Worm (Caenorhabditis elegans) whole organism, L1 larva: ENCODE data around the gene hecw-1.
A peak's percentile ranks its signal among the peaks of the same experiment; 100 is the strongest.

Experiments
- C34B4.2 ChIP-seq: sonication (generic microtip); optimal IDR thresholded peaks from 2 replicates; lab custom pipeline; 2017; ENCODE audit warnings: mild to moderate bottlenecking, missing genetic modification characterization, missing compliant biosample characterization
- Y116A8C.19 ChIP-seq: sonication (generic microtip); optimal IDR thresholded peaks from 2 replicates; lab custom pipeline; 2016; ENCODE audit warnings: missing compliant biosample characterization, missing genetic modification characterization, borderline replicate concordance
- alr-1 ChIP-seq: fragments of 200-800 bp; sonication (Bioruptor generic); optimal IDR thresholded peaks from 2 replicates; lab custom pipeline; 2018; ENCODE audit warnings: borderline replicate concordance, mild to moderate bottlenecking, missing genetic modification characterization, missing compliant biosample characterization
- ama-1 ChIP-seq: fragments of 150-350 bp; optimal IDR thresholded peaks from 2 replicates; lab custom pipeline; 2014
- blmp-1 ChIP-seq: fragments of 150-350 bp; optimal IDR thresholded peaks from 2 replicates; lab custom pipeline; 2014; ENCODE audit warnings: missing biosample characterization, missing genetic modification characterization
- ceh-82 ChIP-seq, 3 experiments: fragments of 150-350 bp in 1 of 3; sonication (generic microtip) in 2 of 3; optimal IDR thresholded peaks; 2 replicates each; lab custom pipeline; 2014 to 2017; ENCODE audit warnings: missing biosample characterization in 3 of 3, missing genetic modification characterization in 3 of 3
- ceh-88 ChIP-seq: fragments of 200-800 bp; sonication (Bioruptor generic); IDR thresholded peaks from 2 replicates; pipeline ENCODE4 v1.3.6; 2022; ENCODE audit warnings: missing genetic modification characterization, missing compliant biosample characterization
- ceh-90 ChIP-seq: sonication (generic microtip); optimal IDR thresholded peaks from 2 replicates; lab custom pipeline; 2016; ENCODE audit warnings: missing genetic modification characterization, missing compliant biosample characterization
- dpl-1 ChIP-seq, 3 experiments: fragments of 150-350 bp in 2 of 3; sonication (generic microtip) in 1 of 3; optimal IDR thresholded peaks; 2 replicates each; lab custom pipeline; 2014 to 2017; ENCODE audit warnings: missing biosample characterization in 3 of 3, missing genetic modification characterization in 3 of 3, missing genetic modification reagents in 3 of 3
- efl-1 ChIP-seq, 4 experiments: fragments of 150-350 bp; optimal IDR thresholded peaks in 3 of 4; peaks in 1 of 4; 1 replicate in 1 of 4; 2 replicates in 3 of 4; lab custom pipeline; 2014; ENCODE audit warnings: missing biosample characterization in 2 of 4, missing genetic modification characterization in 2 of 4, missing genetic modification reagents in 2 of 4
- egl-13 ChIP-seq: sonication (generic microtip); optimal IDR thresholded peaks from 2 replicates; lab custom pipeline; 2016; ENCODE audit warnings: missing genotype, missing genetic modification reagents, missing genetic modification characterization, missing compliant biosample characterization
- egl-27 ChIP-seq, 2 experiments: fragments of 150-350 bp in 1 of 2; sonication (generic microtip); optimal IDR thresholded peaks; 3 replicates each; lab custom pipeline; 2017 to 2018; ENCODE audit warnings: missing biosample characterization in 2 of 2, missing genetic modification characterization in 2 of 2, missing genetic modification reagents in 2 of 2
- elt-2 ChIP-seq: sonication (generic microtip); optimal IDR thresholded peaks from 2 replicates; lab custom pipeline; 2016; ENCODE audit warnings: missing genetic modification characterization, mild to moderate bottlenecking, inconsistent platforms, missing compliant biosample characterization, missing genetic modification reagents
- elt-3 ChIP-seq, 6 experiments: fragments of 150-350 bp in 1 of 6; sonication (generic microtip); optimal IDR thresholded peaks; 2 replicates each; lab custom pipeline; 2017 to 2018; ENCODE audit warnings: missing biosample characterization in 6 of 6, missing genetic modification characterization in 6 of 6, inconsistent platforms in 1 of 6
- fkh-8 ChIP-seq: sonication (generic microtip); optimal IDR thresholded peaks from 2 replicates; lab custom pipeline; 2016; ENCODE audit warnings: mild to moderate bottlenecking, missing genetic modification characterization, missing compliant biosample characterization
- hlh-4 ChIP-seq: sonication (generic microtip); optimal IDR thresholded peaks from 2 replicates; lab custom pipeline; 2016; ENCODE audit warnings: mild to moderate bottlenecking, missing genetic modification characterization, missing compliant biosample characterization
- hpl-2 ChIP-seq: fragments of 150-350 bp; optimal IDR thresholded peaks from 2 replicates; lab custom pipeline; 2014; ENCODE audit warnings: missing biosample characterization, missing genetic modification reagents, missing genetic modification characterization
- lin-13 ChIP-seq: fragments of 150-350 bp; optimal IDR thresholded peaks from 2 replicates; lab custom pipeline; 2014; ENCODE audit warnings: missing biosample characterization, missing genetic modification reagents, missing genetic modification characterization
- lin-35 ChIP-seq, 2 experiments: fragments of 150-350 bp; optimal IDR thresholded peaks; 2 replicates each; lab custom pipeline; 2014; ENCODE audit warnings: missing biosample characterization in 2 of 2, missing genetic modification characterization in 2 of 2, missing genetic modification reagents in 2 of 2
- lsy-2 ChIP-seq, 2 experiments: fragments of 150-350 bp; optimal IDR thresholded peaks; 2 replicates each; lab custom pipeline; 2014; ENCODE audit warnings: missing biosample characterization in 2 of 2, missing genetic modification characterization in 2 of 2
- mdl-1 ChIP-seq, 2 experiments: fragments of 150-350 bp; optimal IDR thresholded peaks; 2 replicates each; lab custom pipeline; 2014 to 2017; ENCODE audit warnings: missing biosample characterization in 2 of 2, missing genetic modification characterization in 2 of 2, inconsistent platforms in 1 of 2
- nhr-12 ChIP-seq: sonication (generic microtip); optimal IDR thresholded peaks from 2 replicates; lab custom pipeline; 2017; ENCODE audit warnings: missing biosample characterization, missing genetic modification characterization
- nhr-19 ChIP-seq: fragments of 200-800 bp; sonication (Bioruptor generic); conservative IDR thresholded peaks from 2 replicates; pipeline ENCODE4 v1.3.6; 2022; ENCODE audit warnings: missing genetic modification characterization, missing compliant biosample characterization
- nhr-71 ChIP-seq: sonication (generic microtip); optimal IDR thresholded peaks from 2 replicates; lab custom pipeline; 2016; ENCODE audit warnings: mild to moderate bottlenecking, missing genetic modification characterization, moderate library complexity, missing compliant biosample characterization
- nhr-76 ChIP-seq: sonication (generic microtip); optimal IDR thresholded peaks from 2 replicates; lab custom pipeline; 2017; ENCODE audit warnings: missing biosample characterization, missing genetic modification characterization
- nhr-85 ChIP-seq: sonication (generic microtip); peaks from one replicate; lab custom pipeline; 2016; ENCODE audit warnings: missing genetic modification characterization, inconsistent platforms, missing compliant biosample characterization
- pag-3 ChIP-seq: sonication (generic microtip); optimal IDR thresholded peaks from 2 replicates; lab custom pipeline; 2017; ENCODE audit warnings: missing genetic modification characterization, mild to moderate bottlenecking, missing compliant biosample characterization, antibody characterized with exemption, borderline replicate concordance; ENCODE audit not compliant: insufficient read depth
- rnt-1 ChIP-seq: sonication (generic microtip); optimal IDR thresholded peaks from 2 replicates; lab custom pipeline; 2016; ENCODE audit warnings: mild to moderate bottlenecking, missing genetic modification characterization, moderate library complexity, missing compliant biosample characterization
- skn-1 ChIP-seq: fragments of 150-350 bp; optimal IDR thresholded peaks from 2 replicates; lab custom pipeline; 2014; ENCODE audit warnings: missing biosample characterization, missing genetic modification characterization
- snpc-4 ChIP-seq: fragments of 150-350 bp; optimal IDR thresholded peaks from 2 replicates; lab custom pipeline; 2014; ENCODE audit warnings: missing biosample characterization, missing genetic modification characterization
- snu-23 ChIP-seq: sonication (generic microtip); optimal IDR thresholded peaks from 2 replicates; lab custom pipeline; 2016; ENCODE audit warnings: missing genetic modification characterization, missing compliant biosample characterization
- unc-62 ChIP-seq: fragments of 150-350 bp; optimal IDR thresholded peaks from 2 replicates; lab custom pipeline; 2014; ENCODE audit warnings: missing biosample characterization, missing genetic modification reagents, missing genetic modification characterization
- unc-98 ChIP-seq: fragments of 200-800 bp; sonication (Bioruptor generic); IDR thresholded peaks from 2 replicates; pipeline ENCODE4 v1.3.6; 2022; ENCODE audit warnings: missing genetic modification characterization, missing compliant biosample characterization
- xbp-1 ChIP-seq: sonication (generic microtip); optimal IDR thresholded peaks from 2 replicates; lab custom pipeline; 2016; ENCODE audit warnings: missing genetic modification characterization, missing compliant biosample characterization

hecw-1 gene

DNA sequence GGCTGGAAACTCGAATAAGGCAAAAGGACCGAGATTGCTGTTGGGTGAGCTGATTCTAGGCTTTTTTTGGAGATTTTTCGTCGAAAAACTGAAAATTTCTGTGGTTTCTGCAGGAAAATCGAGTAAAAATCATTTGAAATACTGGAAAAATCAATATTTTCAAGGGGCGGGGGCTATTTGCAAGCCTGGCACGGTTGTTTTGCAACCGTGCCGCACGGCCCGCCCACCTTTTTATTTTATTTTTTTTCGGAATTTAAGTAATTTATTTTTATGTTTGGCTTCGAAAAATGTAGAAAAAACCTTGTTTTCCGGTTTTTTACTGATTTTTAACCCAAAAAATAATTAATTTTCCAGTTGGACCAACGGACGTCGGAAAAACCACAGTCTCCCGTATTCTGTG is 8.7 kb upstream of the hecw-1 start:
- TF ChIP-seq Y116A8C.19 (tag; lab: Kevin White, UChicago) (no peak), skn-1 (tag; lab: Kevin White, UChicago) (no peak), blmp-1 (tag; lab: Kevin White, UChicago) (no peak), xbp-1 (no peak)

DNA sequence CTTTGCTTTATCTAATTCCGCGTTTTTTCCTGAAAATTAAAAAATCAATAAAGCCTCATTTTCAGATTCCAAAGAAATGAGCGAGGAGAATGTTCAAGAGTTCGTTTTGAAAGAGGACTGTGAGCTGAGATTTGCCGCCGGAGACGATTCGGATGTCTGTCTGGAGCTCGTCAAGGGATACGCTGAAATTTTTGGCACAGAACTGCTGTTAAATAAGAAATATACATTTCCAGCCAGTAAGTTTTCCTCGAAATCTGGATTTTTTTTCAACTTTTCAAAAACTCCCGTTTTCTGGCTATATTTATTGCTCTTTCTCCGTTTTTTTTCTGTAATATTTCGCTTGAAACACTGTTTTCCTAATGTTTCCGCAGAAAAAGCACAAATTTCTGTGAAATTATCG is 7.9 kb upstream of the hecw-1 start, which contains the start of gene clpf-1:
Gene clpf-1, plus strand, starts transcription at position 66 of the 400 bp plus-strand sequence.
- TF ChIP-seq efl-1 (optimal IDR thresholded peaks at IDR 0.05; lab: Kevin White, UChicago) (no peak), efl-1 (GFP tag; optimal IDR thresholded peaks at IDR 0.05 in 1 of 2; lab: Kevin White, UChicago) (peak in 1 of 2 experiments; percentile 70), mdl-1 (tag; optimal IDR thresholded peaks at IDR 0.05; lab: Kevin White, UChicago) (no peak), ceh-90 (no peak)
- TF ChIP-seq, all 84 proteins: peak for 1

DNA sequence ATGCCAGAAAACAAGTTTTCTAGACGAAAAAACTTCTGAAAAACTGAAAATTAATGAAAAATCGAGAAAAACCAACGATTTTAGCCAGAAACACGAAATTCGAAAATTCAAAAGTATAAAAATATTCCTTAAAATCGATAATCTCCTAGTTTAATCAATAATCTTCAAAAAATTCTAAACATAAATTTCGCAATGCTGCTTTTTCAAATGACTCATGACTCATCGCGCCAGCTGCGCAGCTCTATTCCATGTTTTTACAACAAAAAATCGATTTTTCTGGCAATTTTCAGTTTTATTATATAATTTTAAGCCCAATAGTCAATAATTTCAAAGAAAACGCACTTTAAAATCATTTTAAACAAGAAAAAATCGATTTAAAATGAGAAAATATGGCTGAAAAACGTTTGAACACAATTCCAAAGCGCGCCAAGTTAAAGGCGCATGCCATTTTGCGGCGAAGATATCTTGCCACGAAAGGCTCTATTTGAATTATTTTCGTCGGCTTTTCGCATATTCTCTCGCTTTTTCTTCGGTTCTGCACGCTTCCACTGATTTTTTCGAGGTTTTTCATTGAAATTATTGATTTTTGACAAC is 6.2 kb upstream of the hecw-1 start, which contains the start of gene cri-3:
Gene cri-3, plus strand, starts transcription at position 482 of the 594 bp plus-strand sequence.
- no peak for TF ChIP-seq ama-1 (lab: Kevin White, UChicago)
- TF ChIP-seq C34B4.2: no peak
- TF ChIP-seq ceh-82 (tag; optimal IDR thresholded peaks at IDR 0.05; lab: Kevin White, UChicago): peak in 1 of 3 experiments; percentile 22
- TF ChIP-seq snpc-4 (tag; lab: Kevin White, UChicago): no peak
- TF ChIP-seq ceh-88 (GFP tag; lab: Robert Waterston, UW): no peak
- no peak for TF ChIP-seq egl-27 (tag; optimal IDR thresholded peaks at IDR 0.05; lab: Kevin White, UChicago)
- TF ChIP-seq dpl-1 (GFP tag; optimal IDR thresholded peaks at IDR 0.05; lab: Kevin White, UChicago): peak; percentile 21 to 74 (median 62)
- TF ChIP-seq lin-35 (GFP tag; optimal IDR thresholded peaks at IDR 0.05; lab: Kevin White, UChicago): peak; percentile 37 to 77
- peak in 1 of 2 experiments; percentile 64 for TF ChIP-seq lsy-2 (tag; optimal IDR thresholded peaks at IDR 0.05; lab: Kevin White, UChicago)
- TF ChIP-seq efl-1 (optimal IDR thresholded peaks at IDR 0.05; lab: Kevin White, UChicago): peak; percentile 26 to 54
- peak; percentile 68 to 94 for TF ChIP-seq efl-1 (GFP tag; optimal IDR thresholded peaks at IDR 0.05 in 1 of 2; lab: Kevin White, UChicago)
- TF ChIP-seq hlh-4 (tag; lab: Kevin White, UChicago): no peak
- TF ChIP-seq snu-23 (GFP tag; lab: Kevin White, UChicago): peak; percentile 5

DNA sequence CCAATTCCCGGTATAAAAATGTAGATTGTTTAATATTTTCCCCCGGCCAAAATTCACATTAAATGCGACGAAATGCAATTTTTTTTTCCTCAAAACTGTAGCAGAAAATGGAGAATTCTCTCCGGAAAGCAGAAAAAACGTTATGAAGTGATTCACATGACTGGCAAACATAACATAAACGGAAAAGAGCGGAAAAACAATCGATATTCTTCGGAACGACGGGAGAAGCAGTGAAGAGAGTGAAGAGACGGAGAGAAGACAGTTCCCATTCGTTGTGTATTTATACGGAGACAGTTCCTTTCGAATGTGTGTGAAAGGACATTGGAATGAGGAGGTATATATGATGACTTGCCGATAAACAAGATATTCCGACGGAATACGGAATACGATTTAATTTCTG is 5.3 kb upstream of the hecw-1 start:
- TF ChIP-seq elt-3 (tag; optimal IDR thresholded peaks at IDR 0.05; lab: Kevin White, UChicago) (peak in 1 of 6 experiments; percentile 7), egl-13 (tag; lab: Kevin White, UChicago) (no peak), fkh-8 (tag; lab: Kevin White, UChicago) (no peak), nhr-19 (GFP tag; lab: Robert Waterston, UW) (no peak), unc-62 (GFP tag; lab: Kevin White, UChicago) (no peak), rnt-1 (tag; lab: Kevin White, UChicago) (no peak), blmp-1 (tag; lab: Kevin White, UChicago) (peak; percentile 60), alr-1 (no peak), snu-23 (GFP tag; lab: Kevin White, UChicago) (no peak), nhr-85 (peak; percentile 40), elt-2 (tag; lab: Kevin White, UChicago) (no peak), unc-98 (GFP tag; lab: Robert Waterston, UW) (no peak), lin-13 (GFP tag; lab: Kevin White, UChicago) (no peak), pag-3 (tag; lab: Kevin White, UChicago) (no peak), nhr-71 (tag; lab: Kevin White, UChicago) (no peak), hpl-2 (GFP tag; lab: Kevin White, UChicago) (no peak), nhr-12 (tag; lab: Kevin White, UChicago) (no peak), nhr-76 (tag; lab: Kevin White, UChicago) (no peak), ceh-88 (GFP tag; lab: Robert Waterston, UW) (no peak)
